Worm (Caenorhabditis elegans) whole organism, young adult: ENCODE results near the gene egl-1.
A peak's percentile ranks its signal among the peaks of the same experiment; 100 is the strongest.

Experiments used
- B0035.1 ChIP-seq: sonication (generic microtip); optimal IDR thresholded peaks from 2 replicates; lab custom pipeline; 2016; ENCODE audit warnings: missing genetic modification characterization, mild to moderate bottlenecking, missing compliant biosample characterization, missing genotype, missing genetic modification reagents
- F33H1.4 ChIP-seq: fragments of 200-800 bp; sonication (Bioruptor generic); IDR thresholded peaks from 2 replicates; pipeline ENCODE4 v1.3.6; 2022; ENCODE audit warnings: missing genetic modification reagents, missing genetic modification characterization, missing compliant biosample characterization
- F37B4.10 ChIP-seq: fragments of 200-800 bp; sonication (Bioruptor generic); IDR thresholded peaks from 2 replicates; pipeline ENCODE4 v1.3.6; 2022; ENCODE audit warnings: missing genetic modification characterization, missing compliant biosample characterization
- F39B2.1 ChIP-seq: fragments of 200-800 bp; sonication (Bioruptor generic); IDR thresholded peaks from 2 replicates; pipeline ENCODE4 v1.3.6; 2022; ENCODE audit warnings: missing genetic modification reagents, missing genetic modification characterization, missing compliant biosample characterization
- F49E8.2 ChIP-seq: sonication (generic microtip); optimal IDR thresholded peaks from 3 replicates; lab custom pipeline; 2017; ENCODE audit warnings: missing genetic modification characterization, mild to moderate bottlenecking, missing compliant biosample characterization, antibody characterized with exemption, moderate library complexity; ENCODE audit not compliant: insufficient read depth
- F55B11.4 ChIP-seq: sonication (generic microtip); optimal IDR thresholded peaks from 2 replicates; lab custom pipeline; 2016; ENCODE audit warnings: missing compliant biosample characterization, missing genetic modification characterization, borderline replicate concordance; ENCODE audit not compliant: insufficient read depth
- F57C9.4 ChIP-seq: sonication (generic microtip); optimal IDR thresholded peaks from 2 replicates; lab custom pipeline; 2017; ENCODE audit warnings: mild to moderate bottlenecking, missing genetic modification characterization, missing compliant biosample characterization
- T07F8.4 ChIP-seq: sonication (generic microtip); optimal IDR thresholded peaks from 2 replicates; lab custom pipeline; 2016; ENCODE audit warnings: mild to moderate bottlenecking, missing genetic modification characterization, moderate library complexity, missing compliant biosample characterization
- T26A5.8 ChIP-seq: sonication (generic microtip); optimal IDR thresholded peaks from 2 replicates; lab custom pipeline; 2016; ENCODE audit warnings: missing genetic modification characterization, missing compliant biosample characterization
- Y67H2A.10 ChIP-seq: fragments of 200-800 bp; sonication (Bioruptor generic); conservative IDR thresholded peaks from 2 replicates; pipeline ENCODE4 v1.3.6; 2022; ENCODE audit warnings: missing genetic modification reagents, missing genetic modification characterization, missing compliant biosample characterization
- Y95B8A.8 ChIP-seq: fragments of 200-800 bp; sonication (Bioruptor generic); IDR thresholded peaks from 2 replicates; pipeline ENCODE4 v1.3.6; 2022; ENCODE audit warnings: missing genetic modification reagents, missing genetic modification characterization, missing compliant biosample characterization
- ZK185.1 ChIP-seq: sonication (generic microtip); optimal IDR thresholded peaks from 2 replicates; lab custom pipeline; 2016; ENCODE audit warnings: mild to moderate bottlenecking, missing genetic modification characterization, missing compliant biosample characterization; ENCODE audit not compliant: poor library complexity, severe bottlenecking
- athp-1 ChIP-seq: sonication (generic microtip); optimal IDR thresholded peaks from 2 replicates; lab custom pipeline; 2017; ENCODE audit warnings: mild to moderate bottlenecking, missing genetic modification characterization, missing compliant biosample characterization
- bed-1 ChIP-seq: fragments of 200-800 bp; sonication (Bioruptor generic); IDR thresholded peaks from 2 replicates; pipeline ENCODE4 v1.3.6; 2022; ENCODE audit warnings: missing genetic modification reagents, missing genetic modification characterization, missing compliant biosample characterization
- cebp-2 ChIP-seq: fragments of 200-800 bp; sonication (Bioruptor generic); IDR thresholded peaks from 2 replicates; pipeline ENCODE4 v1.3.6; 2022; ENCODE audit warnings: missing genetic modification characterization, missing compliant biosample characterization
- ceh-100 ChIP-seq: fragments of 200-800 bp; sonication (Bioruptor generic); IDR thresholded peaks from 2 replicates; pipeline ENCODE4 v1.3.6; 2022; ENCODE audit warnings: missing genetic modification reagents, missing genetic modification characterization, missing compliant biosample characterization
- ceh-79 ChIP-seq: sonication (generic microtip); optimal IDR thresholded peaks from 2 replicates; lab custom pipeline; 2017; ENCODE audit warnings: mild to moderate bottlenecking, missing genetic modification characterization, missing compliant biosample characterization
- die-1 ChIP-seq: sonication (generic microtip); optimal IDR thresholded peaks from 2 replicates; lab custom pipeline; 2016; ENCODE audit warnings: missing genotype, mild to moderate bottlenecking, missing genetic modification characterization, missing compliant biosample characterization
- dox-1 ChIP-seq: fragments of 200-800 bp; sonication (Bioruptor generic); IDR thresholded peaks from 2 replicates; pipeline ENCODE4 v1.3.6; 2022; ENCODE audit warnings: missing genetic modification reagents, missing genetic modification characterization, missing compliant biosample characterization
- gei-17 ChIP-seq: fragments of 200-800 bp; sonication (Bioruptor generic); optimal IDR thresholded peaks from 2 replicates; lab custom pipeline; 2018; ENCODE audit warnings: mild to moderate bottlenecking, missing genetic modification characterization, missing compliant biosample characterization
- him-1 ChIP-seq: sonication (generic microtip); optimal IDR thresholded peaks from 2 replicates; lab custom pipeline; 2016; ENCODE audit warnings: missing genotype, missing genetic modification reagents, missing genetic modification characterization, missing compliant biosample characterization
- hlh-26 ChIP-seq: fragments of 200-800 bp; sonication (Bioruptor generic); conservative IDR thresholded peaks from 2 replicates; pipeline ENCODE4 v1.3.6; 2022; ENCODE audit warnings: missing genetic modification reagents, missing genetic modification characterization, missing compliant biosample characterization
- hmg-1.2 ChIP-seq: fragments of 200-800 bp; sonication (Bioruptor generic); IDR thresholded peaks from 2 replicates; pipeline ENCODE4 v1.3.6; 2022; ENCODE audit warnings: missing genetic modification reagents, missing genetic modification characterization, missing compliant biosample characterization
- hrde-1 ChIP-seq: sonication (generic microtip); optimal IDR thresholded peaks from 2 replicates; lab custom pipeline; 2016; ENCODE audit warnings: missing genetic modification characterization, mild to moderate bottlenecking, missing compliant biosample characterization, moderate library complexity, missing genotype, missing genetic modification reagents, borderline replicate concordance
- let-607 ChIP-seq, 2 experiments: fragments of 200-800 bp in 1 of 2; sonication (Bioruptor generic) in 1 of 2; sonication (generic microtip) in 1 of 2; optimal IDR thresholded peaks; 2 replicates each; lab custom pipeline; 2016 to 2018; ENCODE audit warnings: mild to moderate bottlenecking in 2 of 2, missing compliant biosample characterization in 2 of 2, missing genetic modification characterization in 2 of 2, moderate library complexity in 2 of 2, missing genotype in 1 of 2
- lin-35 ChIP-seq, 3 experiments: fragments of 150-350 bp in 2 of 3; sonication (generic microtip) in 1 of 3; optimal IDR thresholded peaks; 2 replicates each; lab custom pipeline; 2014 to 2018; ENCODE audit warnings: missing biosample characterization in 3 of 3, missing genetic modification characterization in 3 of 3, missing genetic modification reagents in 3 of 3
- lir-1 ChIP-seq: fragments of 200-800 bp; sonication (Bioruptor generic); conservative IDR thresholded peaks from 2 replicates; pipeline ENCODE4 v1.3.6; 2022; ENCODE audit warnings: missing genetic modification reagents, missing genetic modification characterization, missing compliant biosample characterization
- madf-10 ChIP-seq: sonication (generic microtip); optimal IDR thresholded peaks from 2 replicates; lab custom pipeline; 2016; ENCODE audit warnings: mild to moderate bottlenecking, missing genetic modification characterization, missing compliant biosample characterization
- madf-3 ChIP-seq: fragments of 200-800 bp; sonication (Bioruptor generic); IDR thresholded peaks from 2 replicates; pipeline ENCODE4 v1.3.6; 2022; ENCODE audit warnings: missing genetic modification reagents, missing genetic modification characterization, missing compliant biosample characterization
- mxl-1 ChIP-seq: sonication (generic microtip); optimal IDR thresholded peaks from 2 replicates; lab custom pipeline; 2016; ENCODE audit warnings: missing genetic modification characterization, missing compliant biosample characterization
- nfya-1 ChIP-seq: sonication (generic microtip); optimal IDR thresholded peaks from 2 replicates; lab custom pipeline; 2017; ENCODE audit warnings: antibody characterized with exemption, missing compliant biosample characterization, missing genetic modification characterization, borderline replicate concordance; ENCODE audit not compliant: insufficient read depth
- nfyb-1 ChIP-seq: fragments of 200-800 bp; sonication (Bioruptor generic); IDR thresholded peaks from 2 replicates; pipeline ENCODE4 v1.3.6; 2022; ENCODE audit warnings: missing genetic modification reagents, missing genetic modification characterization, missing compliant biosample characterization
- nhr-120 ChIP-seq: fragments of 200-800 bp; sonication (Bioruptor generic); IDR thresholded peaks from 2 replicates; pipeline ENCODE4 v1.3.6; 2022; ENCODE audit warnings: missing genetic modification characterization, missing compliant biosample characterization
- nhr-80 ChIP-seq: sonication (generic microtip); optimal IDR thresholded peaks from 2 replicates; lab custom pipeline; 2016; ENCODE audit warnings: missing genetic modification characterization, missing compliant biosample characterization
- rcor-1 ChIP-seq: fragments of 200-800 bp; sonication (Bioruptor generic); IDR thresholded peaks from 2 replicates; pipeline ENCODE4 v1.3.6; 2022; ENCODE audit warnings: missing genetic modification reagents, missing genetic modification characterization, missing compliant biosample characterization
- rec-8 ChIP-seq, 2 experiments: sonication (generic microtip); optimal IDR thresholded peaks; 2 replicates each; lab custom pipeline; 2016; ENCODE audit warnings: mild to moderate bottlenecking in 2 of 2, missing genetic modification characterization in 2 of 2, missing genetic modification reagents in 2 of 2, missing genotype in 2 of 2, missing biosample characterization in 1 of 2, missing compliant biosample characterization in 1 of 2, moderate library complexity in 1 of 2
- repo-1 ChIP-seq: sonication (generic microtip); optimal IDR thresholded peaks from 2 replicates; lab custom pipeline; 2017; ENCODE audit warnings: mild to moderate bottlenecking, missing genetic modification characterization, missing compliant biosample characterization
- sea-2 ChIP-seq: fragments of 200-800 bp; sonication (Bioruptor generic); IDR thresholded peaks from 2 replicates; pipeline ENCODE4 v1.3.6; 2022; ENCODE audit warnings: missing genetic modification characterization, missing compliant biosample characterization
- snpc-1.3 ChIP-seq: sonication (generic microtip); optimal IDR thresholded peaks from 2 replicates; lab custom pipeline; 2017; ENCODE audit warnings: missing genetic modification characterization, mild to moderate bottlenecking, missing compliant biosample characterization, antibody characterized with exemption, moderate library complexity, missing genotype, missing genetic modification reagents; ENCODE audit not compliant: insufficient read depth
- snpc-3.4 ChIP-seq: sonication (generic microtip); optimal IDR thresholded peaks from 2 replicates; lab custom pipeline; 2017; ENCODE audit warnings: missing genetic modification characterization, mild to moderate bottlenecking, missing compliant biosample characterization, antibody characterized with exemption, moderate library complexity, missing genotype, missing genetic modification reagents
- snpc-4 ChIP-seq, 5 experiments: fragments of 150-350 bp in 1 of 5; sonication (generic microtip) in 4 of 5; optimal IDR thresholded peaks; 2 replicates each; lab custom pipeline; 2014 to 2018; ENCODE audit warnings: missing genetic modification characterization in 5 of 5, missing biosample characterization in 3 of 5, antibody characterized with exemption in 2 of 5, mild to moderate bottlenecking in 2 of 5, missing compliant biosample characterization in 2 of 5, missing genotype in 2 of 5, moderate library complexity in 2 of 5, missing genetic modification reagents in 1 of 5
- somi-1 ChIP-seq: fragments of 200-800 bp; sonication (Bioruptor generic); optimal IDR thresholded peaks from 2 replicates; lab custom pipeline; 2018; ENCODE audit warnings: mild to moderate bottlenecking, missing genetic modification characterization, missing compliant biosample characterization
- tbp1 ChIP-seq: fragments of 200-800 bp; sonication (Bioruptor generic); optimal IDR thresholded peaks from 2 replicates; lab custom pipeline; 2018; ENCODE audit warnings: mild to moderate bottlenecking, missing genetic modification characterization, missing compliant biosample characterization
- unc-130 ChIP-seq: sonication (generic microtip); optimal IDR thresholded peaks from 2 replicates; lab custom pipeline; 2016; ENCODE audit warnings: missing genetic modification reagents, missing genetic modification characterization, missing compliant biosample characterization
- zim-3 ChIP-seq: sonication (generic microtip); optimal IDR thresholded peaks from 2 replicates; lab custom pipeline; 2017; ENCODE audit warnings: mild to moderate bottlenecking, missing genetic modification characterization, moderate library complexity, missing compliant biosample characterization
- ztf-18 ChIP-seq: sonication (generic microtip); optimal IDR thresholded peaks from 2 replicates; lab custom pipeline; 2016; ENCODE audit warnings: missing genotype, mild to moderate bottlenecking, missing genetic modification characterization, missing compliant biosample characterization
- ztf-26 ChIP-seq: sonication (generic microtip); optimal IDR thresholded peaks from 2 replicates; lab custom pipeline; 2017; ENCODE audit warnings: missing genetic modification characterization, missing compliant biosample characterization

egl-1 gene

DNA sequence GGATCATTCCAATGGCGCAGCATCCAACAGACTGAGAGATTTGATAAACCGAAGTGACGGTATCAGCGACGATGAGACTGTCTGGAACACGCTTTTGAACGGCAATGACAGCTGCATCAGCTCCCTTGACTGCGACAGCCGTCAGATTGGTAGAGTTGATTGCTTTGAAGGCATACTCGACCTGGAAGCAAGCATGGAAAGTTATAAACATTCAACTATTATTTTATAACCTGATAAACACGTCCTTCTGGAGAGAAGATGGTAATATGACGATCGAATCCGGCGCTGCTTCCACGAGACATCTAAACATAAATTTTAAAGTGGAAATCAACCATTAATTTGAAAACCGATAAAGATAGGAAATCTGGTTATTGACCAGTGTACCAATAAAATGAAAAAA, 9.8 kb downstream of the egl-1 start, which contains the start of gene pas-1:
TSS of gene pas-1 (minus strand) at position 302 of the 400 bp plus-strand sequence.
- TF ChIP-seq hlh-26 (GFP tag; lab: Robert Waterston, UW) (no peak), ZK185.1 (tag; lab: Kevin White, UChicago) (no peak), snpc-1.3 (no peak), B0035.1 (tag; lab: Kevin White, UChicago) (no peak), lir-1 (GFP tag; lab: Robert Waterston, UW) (no peak), snpc-3.4 (tag; lab: Kevin White, UChicago) (no peak), tbp1 (no peak), T26A5.8 (tag; lab: Kevin White, UChicago) (no peak), lin-35 (GFP tag; optimal IDR thresholded peaks at IDR 0.05; lab: Kevin White, UChicago) (no peak), him-1 (tag; lab: Kevin White, UChicago) (no peak), F57C9.4 (no peak), F49E8.2 (tag; lab: Kevin White, UChicago) (no peak), mxl-1 (tag; lab: Kevin White, UChicago) (no peak), snpc-4 (GFP tag; optimal IDR thresholded peaks at IDR 0.05; lab: Kevin White, UChicago) (no peak), snpc-4 (tag; optimal IDR thresholded peaks at IDR 0.05; lab: Kevin White, UChicago) (no peak), F33H1.4 (GFP tag; lab: Robert Waterston, UW) (no peak), hmg-1.2 (0 out of 2 replicates have a peak, but pooled peaks have one; percentile 24), Y95B8A.8 (GFP tag; lab: Robert Waterston, UW) (no peak), gei-17 (GFP tag; lab: Kevin White, UChicago) (no peak), nhr-120 (GFP tag; lab: Robert Waterston, UW) (no peak), madf-10 (tag; lab: Kevin White, UChicago) (no peak), rec-8 (tag; optimal IDR thresholded peaks at IDR 0.05; lab: Kevin White, UChicago) (no peak), hrde-1 (no peak), nfya-1 (tag; lab: Kevin White, UChicago) (no peak), athp-1 (tag; lab: Kevin White, UChicago) (peak; percentile 17), nfyb-1 (GFP tag; lab: Robert Waterston, UW) (peak; percentile 18; the same call in 1 of the 2 replicates), unc-130 (GFP tag; lab: Kevin White, UChicago) (no peak), let-607 (tag; optimal IDR thresholded peaks at IDR 0.05; lab: Kevin White, UChicago) (no peak), somi-1 (no peak), Y67H2A.10 (no peak), repo-1 (no peak), nhr-80 (tag; lab: Kevin White, UChicago) (no peak), T07F8.4 (tag; lab: Kevin White, UChicago) (no peak), cebp-2 (no peak), ztf-18 (no peak), ztf-26 (tag; lab: Kevin White, UChicago) (no peak), sea-2 (GFP tag; lab: Robert Waterston, UW) (no peak), madf-3 (GFP tag; lab: Robert Waterston, UW) (peak; percentile 74; the same call in 1 of the 2 replicates), rcor-1 (GFP tag; lab: Robert Waterston, UW) (no peak), bed-1 (GFP tag; lab: Robert Waterston, UW) (0 out of 2 replicates have a peak, but pooled peaks have one; percentile 40), F37B4.10 (GFP tag; lab: Robert Waterston, UW) (no peak), ceh-100 (GFP tag; lab: Robert Waterston, UW) (no peak), F39B2.1 (GFP tag; lab: Robert Waterston, UW) (0 out of 2 replicates have a peak, but pooled peaks have one; percentile 18), F55B11.4 (tag; lab: Kevin White, UChicago) (no peak), die-1 (tag; lab: Kevin White, UChicago) (no peak), ceh-79 (tag; lab: Kevin White, UChicago) (no peak), zim-3 (tag; lab: Kevin White, UChicago) (no peak), dox-1 (GFP tag; lab: Robert Waterston, UW) (no peak)
